Fruit fly (Drosophila melanogaster) whole organism, wandering third instar larva: ENCODE data around the gene CG9135.
A peak's percentile ranks its signal among the peaks of the same experiment; 100 is the strongest.

Experiments
- Abd-B ChIP-seq: fragments of >200 bp; optimal IDR thresholded peaks from 2 replicates; lab custom pipeline; 2017; ENCODE audit warnings: missing biosample characterization, missing genetic modification characterization
- CG32264 ChIP-seq: fragments of 200-800 bp; sonication (Bioruptor generic); optimal IDR thresholded peaks from 2 replicates; lab custom pipeline; 2016; ENCODE audit warnings: missing biosample characterization, missing genetic modification characterization
- CrebA ChIP-seq: fragments of 200-800 bp; sonication (Bioruptor generic); optimal IDR thresholded peaks from 2 replicates; lab custom pipeline; 2016; ENCODE audit warnings: missing biosample characterization, mild to moderate bottlenecking, missing genetic modification characterization, borderline replicate concordance
- Dfd ChIP-seq: fragments of >200 bp; optimal IDR thresholded peaks from 2 replicates; lab custom pipeline; 2017; ENCODE audit warnings: missing biosample characterization, missing genetic modification characterization
- Dif ChIP-seq: fragments of 200-275, 200-300 bp; sonication (Bioruptor generic); optimal IDR thresholded peaks from 2 replicates; lab custom pipeline; 2018; ENCODE audit warnings: missing biosample characterization, missing genetic modification characterization; ENCODE audit not compliant: partially characterized antibody
- Hnf4 ChIP-seq: fragments of 200-800 bp; sonication (Bioruptor generic); optimal IDR thresholded peaks from 2 replicates; lab custom pipeline; 2016; ENCODE audit warnings: missing biosample characterization, mild to moderate bottlenecking, missing genetic modification characterization
- Hr78 ChIP-seq: fragments of >200 bp; optimal IDR thresholded peaks from 2 replicates; lab custom pipeline; 2017; ENCODE audit warnings: missing biosample characterization, missing genetic modification characterization
- Jra ChIP-seq: sonication (Bioruptor generic); optimal IDR thresholded peaks from 2 replicates; lab custom pipeline; 2016; ENCODE audit warnings: missing biosample characterization, missing genetic modification characterization
- Mio ChIP-seq: sonication (Bioruptor generic); optimal IDR thresholded peaks from 2 replicates; lab custom pipeline; 2016; ENCODE audit warnings: missing biosample characterization, missing genetic modification characterization
- Myc ChIP-seq: fragments of >200 bp; optimal IDR thresholded peaks from 2 replicates; lab custom pipeline; 2017
- N ChIP-seq: fragments of >200 bp; optimal IDR thresholded peaks from 2 replicates; lab custom pipeline; 2018; ENCODE audit warnings: missing biosample characterization, missing external identifiers, missing genetic modification characterization
- OdsH ChIP-seq: fragments of 200-800 bp; sonication (Bioruptor generic); optimal IDR thresholded peaks from 2 replicates; lab custom pipeline; 2016; ENCODE audit warnings: missing biosample characterization, mild to moderate bottlenecking, missing genetic modification characterization
- Rel ChIP-seq, 2 experiments: fragments of 200-800 bp; sonication (Bioruptor generic) in 1 of 2; optimal IDR thresholded peaks; 2 replicates in 1 of 2; 3 replicates in 1 of 2; lab custom pipeline; 2016 to 2019; ENCODE audit warnings: mild to moderate bottlenecking in 2 of 2, missing biosample characterization in 2 of 2, missing genetic modification characterization in 2 of 2, moderate library complexity in 1 of 2
- Sp1 ChIP-seq: fragments of 200-800 bp; sonication (Bioruptor generic); optimal IDR thresholded peaks from 3 replicates; lab custom pipeline; 2019; ENCODE audit warnings: missing biosample characterization, mild to moderate bottlenecking, missing genetic modification characterization, moderate library complexity
- Vsx2 ChIP-seq: fragments of 200-300, 225-300 bp; sonication (Bioruptor generic); optimal IDR thresholded peaks from 2 replicates; lab custom pipeline; 2018; ENCODE audit warnings: missing biosample characterization, missing genetic modification characterization; ENCODE audit not compliant: partially characterized antibody
- br ChIP-seq: fragments of 200-800 bp; sonication (Bioruptor generic); optimal IDR thresholded peaks from 2 replicates; lab custom pipeline; 2016; ENCODE audit warnings: missing biosample characterization, missing genetic modification characterization
- brk ChIP-seq: fragments of 200-800 bp; sonication (Bioruptor generic); optimal IDR thresholded peaks from 2 replicates; lab custom pipeline; 2016; ENCODE audit warnings: missing biosample characterization, mild to moderate bottlenecking, missing genetic modification characterization
- dl ChIP-seq, 2 experiments: fragments of 175-275, 200-275 bp in 1 of 2; fragments of 200-275 bp in 1 of 2; sonication (Bioruptor generic); optimal IDR thresholded peaks; lab custom pipeline; 2018; ENCODE audit warnings: mild to moderate bottlenecking in 2 of 2, missing biosample characterization in 2 of 2, missing genetic modification characterization in 2 of 2, moderate library complexity in 2 of 2; ENCODE audit not compliant: partially characterized antibody in 2 of 2, insufficient read depth in 1 of 2
- dmrt93B ChIP-seq: fragments of 200-800 bp; sonication (Bioruptor generic); optimal IDR thresholded peaks from 2 replicates; lab custom pipeline; 2018; ENCODE audit warnings: missing biosample characterization, mild to moderate bottlenecking, missing genetic modification characterization
- dsf ChIP-seq: sonication (Bioruptor generic); optimal IDR thresholded peaks from 2 replicates; lab custom pipeline; 2016; ENCODE audit warnings: missing biosample characterization, missing genetic modification characterization, borderline replicate concordance
- ey ChIP-seq: fragments of 200-800 bp; sonication (Bioruptor generic); optimal IDR thresholded peaks from 2 replicates; lab custom pipeline; 2016; ENCODE audit warnings: missing biosample characterization, missing genetic modification characterization
- foxo ChIP-seq, 2 experiments: fragments of 200-800 bp; sonication (Bioruptor generic); optimal IDR thresholded peaks; 2 replicates in 1 of 2; 3 replicates in 1 of 2; lab custom pipeline; 2016 to 2017; ENCODE audit warnings: missing biosample characterization in 2 of 2, missing genetic modification characterization in 2 of 2
- h ChIP-seq: fragments of 200-800 bp; sonication (Bioruptor generic); optimal IDR thresholded peaks from 3 replicates; lab custom pipeline; 2016; ENCODE audit warnings: missing biosample characterization, mild to moderate bottlenecking, missing genetic modification characterization
- jim ChIP-seq: fragments of 175-275, 200-325 bp; sonication (Bioruptor generic); optimal IDR thresholded peaks from 2 replicates; lab custom pipeline; 2016; ENCODE audit warnings: missing biosample characterization, mild to moderate bottlenecking, missing genetic modification characterization
- lola ChIP-seq: fragments of >200 bp; optimal IDR thresholded peaks from 2 replicates; lab custom pipeline; 2017; ENCODE audit warnings: missing biosample characterization, missing genetic modification characterization
- pan ChIP-seq: fragments of >200 bp; optimal IDR thresholded peaks from 2 replicates; lab custom pipeline; 2017
- psq ChIP-seq: fragments of 200-800 bp; sonication (Bioruptor generic); optimal IDR thresholded peaks from 3 replicates; lab custom pipeline; 2017; ENCODE audit warnings: missing biosample characterization, mild to moderate bottlenecking, missing genetic modification characterization, moderate library complexity
- sv ChIP-seq: fragments of 200-800 bp; sonication (Bioruptor generic); optimal IDR thresholded peaks from 3 replicates; lab custom pipeline; 2016; ENCODE audit warnings: missing biosample characterization, missing genetic modification characterization
- tai ChIP-seq: sonication (Bioruptor generic); optimal IDR thresholded peaks from 2 replicates; lab custom pipeline; 2016; ENCODE audit warnings: missing biosample characterization, missing genetic modification characterization
- usp ChIP-seq: fragments of >200 bp; optimal IDR thresholded peaks from 2 replicates; lab custom pipeline; 2017; ENCODE audit warnings: missing biosample characterization, missing genetic modification characterization
- woc ChIP-seq: sonication (Bioruptor generic); optimal IDR thresholded peaks from 2 replicates; lab custom pipeline; 2016; ENCODE audit warnings: missing biosample characterization, mild to moderate bottlenecking, missing genetic modification characterization

The CG9135 gene

dm6 chr2L:6072124-6072523 is 21.5 kb downstream of the CG9135 start:
- TF ChIP-seq usp (no peak), dmrt93B (GFP tag; lab: Kevin White, UChicago) (no peak), Myc (no peak), dl (GFP tag; optimal IDR thresholded peaks at IDR 0.05; lab: Kevin White, UChicago; ENCODE audit: insufficient read depth in 1 of 2, partially characterized antibody in 2 of 2) (no peak), Hr78 (GFP tag; lab: Kevin White, UChicago) (no peak), lola (GFP tag; lab: Kevin White, UChicago) (no peak), jim (GFP tag; lab: Kevin White, UChicago) (no peak), psq (no peak), pan (lab: Kevin White, UChicago) (no peak), Rel (GFP tag; optimal IDR thresholded peaks at IDR 0.05; lab: Kevin White, UChicago) (no peak), Rel (tag; optimal IDR thresholded peaks at IDR 0.05; lab: Kevin White, UChicago) (no peak), woc (GFP tag; lab: Kevin White, UChicago) (no peak), Jra (GFP tag; lab: Kevin White, UChicago) (no peak)

dm6 chr2L:6073894-6074293 is 23.3 kb downstream of the CG9135 start:
- TF ChIP-seq dmrt93B (GFP tag; lab: Kevin White, UChicago), result no peak

- TF ChIP-seq Abd-B (GFP tag; lab: Kevin White, UChicago) (no peak), usp (no peak), woc (GFP tag; lab: Kevin White, UChicago) (no peak), Vsx2 (GFP tag; lab: Kevin White, UChicago) (no peak), pan (lab: Kevin White, UChicago) (no peak), tai (GFP tag; lab: Kevin White, UChicago) (no peak), lola (GFP tag; lab: Kevin White, UChicago) (no peak), CG32264 (GFP tag; lab: Kevin White, UChicago) (no peak), h (GFP tag; lab: Kevin White, UChicago) (no peak), Dif (GFP tag; lab: Kevin White, UChicago) (no peak), jim (GFP tag; lab: Kevin White, UChicago) (no peak), Dfd (GFP tag; lab: Kevin White, UChicago) (no peak)
These were observed 23.7 kb downstream of the CG9135 start for dm6 chr2L:6074314-6074713.

- no peak for TF ChIP-seq pan (lab: Kevin White, UChicago)
These were observed 24.7 kb downstream of the CG9135 start for dm6 chr2L:6075345-6075744.

dm6 chr2L:6076143-6076542 is 25.5 kb downstream of the CG9135 start:
- TF ChIP-seq Rel (GFP tag; optimal IDR thresholded peaks at IDR 0.05; lab: Kevin White, UChicago) (no peak), Rel (tag; optimal IDR thresholded peaks at IDR 0.05; lab: Kevin White, UChicago) (peak; percentile 69), br (GFP tag; lab: Kevin White, UChicago) (no peak)

- TF ChIP-seq N (GFP tag; lab: Kevin White, UChicago), result no peak
- no peak for TF ChIP-seq tai (GFP tag; lab: Kevin White, UChicago)
- no peak for TF ChIP-seq Mio (GFP tag; lab: Kevin White, UChicago)
- no peak for TF ChIP-seq ey (GFP tag; lab: Kevin White, UChicago)
- TF ChIP-seq lola (GFP tag; lab: Kevin White, UChicago), result no peak
- TF ChIP-seq dmrt93B (GFP tag; lab: Kevin White, UChicago), result no peak
- TF ChIP-seq sv (GFP tag; lab: Kevin White, UChicago), result no peak
- TF ChIP-seq foxo (GFP tag; optimal IDR thresholded peaks at IDR 0.05; lab: Kevin White, UChicago), result no peak
- no peak for TF ChIP-seq brk (GFP tag; lab: Kevin White, UChicago)
- no peak for TF ChIP-seq Jra (GFP tag; lab: Kevin White, UChicago)
- no peak for TF ChIP-seq Sp1 (GFP tag; lab: Kevin White, UChicago)
- no peak for TF ChIP-seq Rel (GFP tag; optimal IDR thresholded peaks at IDR 0.05; lab: Kevin White, UChicago)
- TF ChIP-seq Rel (tag; optimal IDR thresholded peaks at IDR 0.05; lab: Kevin White, UChicago), result no peak
- no peak for TF ChIP-seq Hnf4 (GFP tag; lab: Kevin White, UChicago)
- no peak for TF ChIP-seq OdsH (GFP tag; lab: Kevin White, UChicago)
- no peak for TF ChIP-seq dsf (GFP tag; lab: Kevin White, UChicago)
- no peak for TF ChIP-seq CrebA (GFP tag; lab: Kevin White, UChicago)
- no peak for TF ChIP-seq Hr78 (GFP tag; lab: Kevin White, UChicago)
These were observed 26.3 kb downstream of the CG9135 start for dm6 chr2L:6076829-6077364.
